Fruit fly (Drosophila melanogaster) whole organism, wandering third instar larva: ENCODE measurements around the gene Tmx3.

ENCODE experiments used
- Dif ChIP-seq: fragments of 200-275, 200-300 bp; sonication (Bioruptor generic); optimal IDR thresholded peaks from 2 replicates; lab custom pipeline; 2018; ENCODE audit warnings: missing biosample characterization, missing genetic modification characterization; ENCODE audit not compliant: partially characterized antibody
- pan ChIP-seq: fragments of >200 bp; optimal IDR thresholded peaks from 2 replicates; lab custom pipeline; 2017

dm6 chr3L:16196588-16197183 lies 32.2 kb upstream of the Tmx3 start:
- TF ChIP-seq pan (lab: Kevin White, UChicago) (no peak), Dif (no peak)
